Fruit fly (Drosophila melanogaster): Measurements from ENCODE around the gene mmm.

mmm gene

DNA sequence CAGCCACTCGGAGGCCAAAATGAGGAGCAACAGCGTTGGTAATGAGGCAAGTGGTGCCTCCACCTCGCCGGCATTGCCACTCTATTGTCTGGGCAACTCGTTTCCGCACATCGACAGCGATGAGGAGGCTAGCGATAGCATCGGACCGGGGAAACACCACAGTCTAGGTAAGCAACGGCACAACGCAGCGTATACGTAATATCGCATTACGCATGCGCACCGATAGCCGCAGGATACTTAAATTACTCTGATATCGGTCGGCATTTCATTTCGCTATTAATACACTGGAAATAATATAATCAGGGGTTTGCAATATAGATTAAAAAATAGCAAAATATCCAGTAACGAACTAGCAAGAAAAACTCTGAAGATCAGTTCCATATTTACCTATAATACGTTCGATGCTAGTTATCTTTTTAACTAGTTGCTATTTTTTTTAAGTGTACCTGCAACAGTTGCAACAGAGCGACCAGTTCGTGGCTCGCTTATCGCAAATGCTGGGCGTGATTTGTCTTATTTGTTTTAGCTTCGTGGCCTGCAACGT, 34.3 kb downstream of the mmm start:
- TF ChIP-seq HLH106 (tag; optimal IDR thresholded peaks at IDR 0.05) (no peak), CG32264 (GFP tag; optimal IDR thresholded peaks at IDR 0.05) (no peak)

DNA sequence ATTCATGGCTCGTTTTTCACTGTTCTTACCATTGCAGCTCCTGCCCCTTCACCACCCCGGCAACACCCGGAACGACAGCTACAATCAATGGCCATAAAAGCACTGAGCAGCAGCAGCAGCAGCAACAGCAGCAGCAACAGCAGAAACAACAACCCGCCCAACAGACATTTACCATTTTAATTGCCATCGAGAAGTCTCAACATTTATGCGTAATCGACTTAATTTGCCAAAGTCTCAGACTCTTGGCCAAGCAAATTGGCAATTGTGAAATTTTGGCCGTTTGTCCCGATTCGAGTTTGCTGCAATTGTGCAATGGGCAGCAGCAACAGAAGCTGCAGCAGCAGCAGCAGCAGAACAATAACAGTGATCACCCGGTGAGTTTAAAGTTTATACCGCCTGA, 41.3 kb downstream of the mmm start:
- no peak for TF ChIP-seq h (GFP tag; optimal IDR thresholded peaks at IDR 0.05)
- no peak for TF ChIP-seq dl (GFP tag; optimal IDR thresholded peaks at IDR 0.05; ENCODE audit: insufficient read depth in 1 of 2, partially characterized antibody in 2 of 2)
- peak; percentile 91 for TF ChIP-seq Dfd (GFP tag; optimal IDR thresholded peaks at IDR 0.05)

DNA sequence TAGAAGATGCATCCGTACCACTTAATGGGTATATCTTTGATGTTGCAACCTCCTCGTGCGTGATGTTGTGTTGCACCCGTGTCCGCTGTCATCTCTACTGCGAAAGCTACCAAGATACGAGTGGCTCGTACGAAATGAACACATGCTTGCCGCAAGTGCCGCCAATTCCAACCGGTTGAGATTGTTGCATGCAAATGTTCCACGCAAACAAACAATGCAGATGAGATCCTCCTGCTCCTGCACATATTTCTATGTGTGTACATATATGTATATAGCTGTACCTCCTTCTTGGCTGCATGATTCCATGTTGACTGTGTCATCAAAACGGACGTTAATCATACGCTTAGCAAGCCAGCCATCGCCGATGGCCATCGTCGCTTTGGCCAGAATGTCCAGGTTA, 46.8 kb downstream of the mmm start:
- TF ChIP-seq GATAd (GFP tag; optimal IDR thresholded peaks at IDR 0.05), result no peak
- TF ChIP-seq woc (GFP tag; optimal IDR thresholded peaks at IDR 0.05), result no peak
- no peak for TF ChIP-seq Rel (GFP tag; optimal IDR thresholded peaks at IDR 0.05)
- TF ChIP-seq Rel (tag; optimal IDR thresholded peaks at IDR 0.05), result no peak
- TF ChIP-seq HLH106 (tag; optimal IDR thresholded peaks at IDR 0.05), result no peak
- TF ChIP-seq ey (GFP tag; optimal IDR thresholded peaks at IDR 0.05), result no peak
- TF ChIP-seq sv (GFP tag; optimal IDR thresholded peaks at IDR 0.05), result no peak
- no peak for TF ChIP-seq brk (GFP tag; optimal IDR thresholded peaks at IDR 0.05)
- no peak for TF ChIP-seq pan (optimal IDR thresholded peaks at IDR 0.05)
- TF ChIP-seq Myc (optimal IDR thresholded peaks at IDR 0.05), result no peak
- TF ChIP-seq Dif (GFP tag; optimal IDR thresholded peaks at IDR 0.05; ENCODE audit: partially characterized antibody), result no peak
- no peak for TF ChIP-seq Hnf4 (GFP tag; optimal IDR thresholded peaks at IDR 0.05)
- TF ChIP-seq rgr (GFP tag; optimal IDR thresholded peaks at IDR 0.05), result no peak
- TF ChIP-seq psq (GFP tag; optimal IDR thresholded peaks at IDR 0.05), result no peak

DNA sequence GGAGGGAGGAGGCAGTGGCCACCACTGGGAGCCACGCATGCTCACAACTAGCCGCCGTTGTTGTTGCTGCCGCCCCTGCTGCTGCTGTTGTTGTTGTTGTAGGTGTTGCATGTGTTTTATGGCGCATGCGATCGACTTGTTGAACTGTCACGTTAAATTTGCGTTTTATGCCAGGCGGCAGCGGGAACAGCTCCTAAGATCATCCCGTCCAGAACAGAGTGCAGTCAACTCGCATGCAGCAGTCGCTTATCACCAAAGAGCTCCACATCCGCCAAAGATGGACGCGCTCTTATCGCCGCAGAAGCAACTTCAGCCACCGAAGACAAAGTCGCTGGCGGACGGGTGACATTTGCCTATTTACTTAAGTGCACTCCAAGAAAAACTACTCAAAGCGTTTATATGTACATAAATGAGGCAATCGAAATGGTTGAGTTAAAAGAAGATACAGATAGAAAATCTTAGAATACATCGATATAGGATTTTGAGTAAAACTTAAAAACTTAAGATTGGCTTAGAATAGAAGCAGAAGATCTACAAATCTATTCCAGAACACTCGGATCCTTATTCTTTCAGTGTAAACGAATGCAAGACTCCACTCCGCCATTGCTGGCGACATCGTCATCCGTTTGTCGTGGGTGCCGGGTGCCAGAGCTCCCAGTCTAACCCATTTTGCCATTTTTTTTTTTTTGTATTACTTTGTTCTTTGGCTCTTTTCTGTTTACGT, 49.4 kb downstream of the mmm start:
- TF ChIP-seq usp (GFP tag; optimal IDR thresholded peaks at IDR 0.05) (no peak), pan (optimal IDR thresholded peaks at IDR 0.05) (no peak), sage (GFP tag; optimal IDR thresholded peaks at IDR 0.05) (no peak)

DNA sequence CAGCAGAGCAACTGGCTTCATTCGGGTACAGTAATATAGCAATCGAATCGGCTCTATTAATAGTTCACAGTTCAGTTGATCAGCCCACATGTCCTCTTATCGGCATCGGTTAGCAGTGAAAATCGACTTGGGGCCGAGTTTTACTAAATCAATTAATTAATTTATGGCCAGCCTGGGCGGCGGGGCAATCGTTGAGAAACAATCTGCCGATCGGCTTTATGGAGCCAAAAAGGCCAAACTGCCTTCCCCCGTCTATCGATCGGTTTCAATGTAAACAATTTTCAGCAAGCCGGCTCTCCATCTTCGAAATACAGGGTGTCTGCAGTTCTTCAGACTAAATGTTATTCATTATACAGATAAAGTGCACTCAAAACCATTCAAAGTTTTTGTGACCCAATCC, 50.4 kb downstream of the mmm start:
- no peak for TF ChIP-seq CG9705 (GFP tag; optimal IDR thresholded peaks at IDR 0.05)
- TF ChIP-seq dsf (GFP tag; optimal IDR thresholded peaks at IDR 0.05; ENCODE audit: borderline replicate concordance), result no peak
- no peak for TF ChIP-seq dmrt93B (GFP tag; optimal IDR thresholded peaks at IDR 0.05)
- TF ChIP-seq br (GFP tag; optimal IDR thresholded peaks at IDR 0.05), result no peak
- no peak for TF ChIP-seq Rel (GFP tag; optimal IDR thresholded peaks at IDR 0.05)
- TF ChIP-seq Rel (tag; optimal IDR thresholded peaks at IDR 0.05), result no peak
- no peak for TF ChIP-seq jim (GFP tag; optimal IDR thresholded peaks at IDR 0.05)
- no peak for TF ChIP-seq fru (GFP tag; optimal IDR thresholded peaks at IDR 0.05)
- no peak for TF ChIP-seq CrebA (GFP tag; optimal IDR thresholded peaks at IDR 0.05; ENCODE audit: borderline replicate concordance)
- no peak for TF ChIP-seq Jra (GFP tag; optimal IDR thresholded peaks at IDR 0.05)
- TF ChIP-seq Hr83 (GFP tag; optimal IDR thresholded peaks at IDR 0.05; ENCODE audit: poor library complexity, severe bottlenecking), result no peak

DNA sequence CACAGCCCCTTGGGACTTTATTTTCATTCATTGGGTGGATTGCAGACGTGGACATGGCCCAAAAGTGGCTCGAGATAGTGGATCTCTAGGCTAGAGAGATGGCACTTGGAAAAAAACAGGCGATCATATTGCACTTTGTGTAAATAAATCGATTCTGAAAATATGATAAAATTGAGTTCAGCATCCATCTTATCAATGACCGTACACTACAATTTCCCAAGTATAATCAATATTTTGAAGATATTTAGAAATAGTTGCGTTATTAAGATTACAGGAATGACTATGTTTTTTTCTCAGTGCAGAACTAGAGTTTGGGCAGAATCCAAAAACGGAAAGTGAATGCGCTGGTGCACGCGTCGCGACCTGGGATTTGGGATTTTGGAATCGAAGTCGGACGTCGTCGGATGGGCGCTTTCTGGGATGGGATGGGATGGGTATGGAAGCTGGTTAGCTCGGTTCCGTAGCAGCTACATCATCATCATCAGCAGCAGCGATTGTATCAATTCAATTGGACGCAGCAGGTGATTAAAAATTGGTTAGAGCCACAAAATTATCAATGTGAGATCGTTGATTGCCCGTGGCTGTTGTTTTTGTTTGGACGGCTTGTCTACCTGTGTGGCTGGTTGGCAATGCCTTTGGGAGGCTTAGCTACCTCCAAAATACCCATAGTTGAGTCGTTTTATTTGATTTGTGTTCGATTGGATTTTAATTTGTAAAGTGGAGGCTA, 51.7 kb downstream of the mmm start:
- TF ChIP-seq HLH106 (tag; optimal IDR thresholded peaks at IDR 0.05) (no peak), Dif (GFP tag; optimal IDR thresholded peaks at IDR 0.05; ENCODE audit: partially characterized antibody) (no peak), usp (GFP tag; optimal IDR thresholded peaks at IDR 0.05) (no peak), br (GFP tag; optimal IDR thresholded peaks at IDR 0.05) (no peak), Mio (GFP tag; optimal IDR thresholded peaks at IDR 0.05) (no peak), GATAd (GFP tag; optimal IDR thresholded peaks at IDR 0.05) (no peak), foxo (GFP tag; optimal IDR thresholded peaks at IDR 0.05) (no peak), rgr (GFP tag; optimal IDR thresholded peaks at IDR 0.05) (no peak), sage (GFP tag; optimal IDR thresholded peaks at IDR 0.05) (no peak), pan (optimal IDR thresholded peaks at IDR 0.05) (no peak), OdsH (GFP tag; optimal IDR thresholded peaks at IDR 0.05) (no peak), tai (GFP tag; optimal IDR thresholded peaks at IDR 0.05) (no peak), Vsx2 (GFP tag; optimal IDR thresholded peaks at IDR 0.05; ENCODE audit: partially characterized antibody) (no peak), N (GFP tag; optimal IDR thresholded peaks at IDR 0.05) (no peak), dmrt93B (GFP tag; optimal IDR thresholded peaks at IDR 0.05) (no peak)

Data from whole organism, wandering third instar larva.